Fruit fly (Drosophila melanogaster): ENCODE results near the gene TwdlQ.

DNA sequence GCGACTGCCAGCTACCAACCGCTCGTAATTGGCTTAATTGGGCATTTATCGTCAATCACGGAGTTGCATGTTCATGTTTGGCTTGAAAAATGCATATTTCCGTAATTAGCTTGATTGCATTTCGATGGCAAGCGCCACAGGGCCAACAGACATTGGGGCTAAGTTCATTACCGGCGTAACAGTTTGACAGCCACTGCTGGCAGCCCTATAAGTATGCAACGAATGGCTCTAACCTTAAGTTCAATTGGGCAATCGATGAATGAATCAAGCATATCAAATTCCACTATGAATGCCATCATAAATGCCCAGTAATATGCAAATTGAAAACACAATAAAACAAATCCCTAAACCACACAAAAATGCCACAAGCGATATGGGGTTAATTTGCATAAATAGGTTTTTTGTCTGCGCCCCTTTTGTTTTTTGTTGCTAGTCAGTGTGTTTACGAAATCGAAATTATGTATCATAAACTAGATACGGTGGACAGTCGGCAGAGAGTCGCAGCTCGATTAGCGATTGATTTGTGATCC, 37.9 kb downstream of the TwdlQ start:
- TF ChIP-seq CG8478 (optimal IDR thresholded peaks at IDR 0.05) (no peak), CTCF (optimal IDR thresholded peaks at IDR 0.05) (no peak)

All from S2 (cell line).